Worm (Caenorhabditis elegans): Measurements from ENCODE around the gene cex-1.

ce11 chrII:5417905-5418304, 29.6 kb upstream of the cex-1 start:
- TF ChIP-seq med-1 (GFP tag; optimal IDR thresholded peaks at IDR 0.05; ENCODE audit: insufficient read depth) (no peak), klf-2 (GFP tag; conservative IDR thresholded peaks at IDR 0.05) (no peak), flt-1 (GFP tag; IDR thresholded peaks at IDR 0.05) (no peak)
